Fruit fly (Drosophila melanogaster) whole organism, embryonic: ENCODE data around the gene CG15435.

Source experiments
- Bgb ChIP-seq: fragments of 200-800 bp; sonication (Bioruptor generic); IDR thresholded peaks from 2 replicates; pipeline ENCODE4 v1.3.6; 2022; ENCODE audit warnings: missing biosample characterization, missing genetic modification characterization; ENCODE audit not compliant: partially characterized antibody
- CG10209 ChIP-seq: fragments of 200-800 bp; sonication (Bioruptor generic); optimal IDR thresholded peaks from 3 replicates; lab custom pipeline; 2017; ENCODE audit warnings: missing biosample characterization, mild to moderate bottlenecking, missing genetic modification characterization, missing genetic modification reagents
- CG10959 ChIP-seq: fragments of 200-800 bp; sonication (Bioruptor generic); IDR thresholded peaks from 2 replicates; pipeline ENCODE4 v1.3.6; 2022; ENCODE audit warnings: missing biosample characterization, missing genetic modification characterization
- CG11504 ChIP-seq: fragments of 200-800 bp; sonication (Bioruptor generic); optimal IDR thresholded peaks from 3 replicates; lab custom pipeline; 2019; ENCODE audit warnings: missing biosample characterization, mild to moderate bottlenecking, missing genetic modification characterization, moderate library complexity
- CG12659 ChIP-seq: fragments of 200-800 bp; sonication (Bioruptor generic); optimal IDR thresholded peaks from 3 replicates; lab custom pipeline; 2017; ENCODE audit warnings: mild to moderate bottlenecking, missing biosample characterization, missing genetic modification reagents, missing genetic modification characterization
- CG12769 ChIP-seq: fragments of 200-800 bp; sonication (Bioruptor generic); optimal IDR thresholded peaks from 2 replicates; lab custom pipeline; 2019; ENCODE audit warnings: missing biosample characterization, mild to moderate bottlenecking, missing genetic modification characterization, moderate library complexity
- CG13123 ChIP-seq: fragments of 200-800 bp; sonication (Bioruptor generic); optimal IDR thresholded peaks from 2 replicates; lab custom pipeline; 2016; ENCODE audit warnings: missing biosample characterization, missing genetic modification characterization
- CG15011 ChIP-seq: fragments of 200-800 bp; sonication (Bioruptor generic); optimal IDR thresholded peaks from 3 replicates; lab custom pipeline; 2018; ENCODE audit warnings: missing biosample characterization, mild to moderate bottlenecking, missing genetic modification characterization
- CG15269 ChIP-seq: fragments of 200-800 bp; sonication (Bioruptor generic); optimal IDR thresholded peaks from 2 replicates; lab custom pipeline; 2018; ENCODE audit warnings: missing biosample characterization, mild to moderate bottlenecking, missing genetic modification characterization, moderate library complexity
- CG16813 ChIP-seq: fragments of 200-800 bp; sonication (Bioruptor generic); IDR thresholded peaks from 3 replicates; pipeline ENCODE4 v1.3.6; 2022; ENCODE audit warnings: missing biosample characterization, missing genetic modification characterization; ENCODE audit not compliant: partially characterized antibody
- CG17612 ChIP-seq: fragments of 200-800 bp; sonication (Bioruptor generic); IDR thresholded peaks from 2 replicates; pipeline ENCODE4 v1.3.6; 2022; ENCODE audit warnings: missing biosample characterization, missing genetic modification characterization
- CG17912 ChIP-seq: fragments of 200-800 bp; sonication (Bioruptor generic); optimal IDR thresholded peaks from 2 replicates; lab custom pipeline; 2018; ENCODE audit warnings: missing biosample characterization, mild to moderate bottlenecking, missing genetic modification characterization
- CG1832 ChIP-seq: fragments of 200-800 bp; sonication (Bioruptor generic); optimal IDR thresholded peaks from 2 replicates; lab custom pipeline; 2017; ENCODE audit warnings: missing biosample characterization, mild to moderate bottlenecking, missing genetic modification characterization, inconsistent platforms
- CG18619 ChIP-seq: fragments of 200-800 bp; sonication (Bioruptor generic); optimal IDR thresholded peaks from 3 replicates; lab custom pipeline; 2017; ENCODE audit warnings: missing biosample characterization, mild to moderate bottlenecking, missing genetic modification characterization
- CG33213 ChIP-seq: fragments of 200-800 bp; sonication (Bioruptor generic); optimal IDR thresholded peaks from 3 replicates; lab custom pipeline; 2016; ENCODE audit warnings: missing biosample characterization, missing genetic modification characterization
- CG33557 ChIP-seq: fragments of 200-800 bp; sonication (Bioruptor generic); optimal IDR thresholded peaks from 2 replicates; lab custom pipeline; 2019; ENCODE audit warnings: missing biosample characterization, mild to moderate bottlenecking, missing genetic modification characterization, moderate library complexity
- CG3847 ChIP-seq: fragments of 200-800 bp; sonication (Bioruptor generic); IDR thresholded peaks from 2 replicates; pipeline ENCODE4 v1.3.6; 2022; ENCODE audit warnings: missing biosample characterization, missing genetic modification characterization
- CG42726 ChIP-seq: fragments of 200-800 bp; sonication (Bioruptor generic); IDR thresholded peaks from 2 replicates; pipeline ENCODE4 v1.3.6; 2022; ENCODE audit warnings: missing biosample characterization, missing genetic modification characterization; ENCODE audit not compliant: partially characterized antibody
- CG6254 ChIP-seq: fragments of 200-800 bp; sonication (Bioruptor generic); optimal IDR thresholded peaks from 3 replicates; lab custom pipeline; 2017; ENCODE audit warnings: mild to moderate bottlenecking, missing biosample characterization, missing genetic modification reagents, missing genetic modification characterization
- CG9817 ChIP-seq: fragments of 200-800 bp; sonication (Bioruptor generic); optimal IDR thresholded peaks from 2 replicates; lab custom pipeline; 2018; ENCODE audit warnings: missing biosample characterization, mild to moderate bottlenecking, missing genetic modification characterization, moderate library complexity
- Dbx ChIP-seq: fragments of 200-800 bp; sonication (Bioruptor generic); IDR thresholded peaks from 3 replicates; pipeline ENCODE4 v1.3.6; 2022; ENCODE audit warnings: missing biosample characterization, missing genetic modification characterization
- Dfd ChIP-seq, 2 experiments: fragments of >200 bp; optimal IDR thresholded peaks; 2 replicates each; lab custom pipeline; 2017; ENCODE audit warnings: missing biosample characterization in 2 of 2, missing genetic modification characterization in 2 of 2
- ERR ChIP-seq: fragments of 200-800 bp; sonication (Bioruptor generic); optimal IDR thresholded peaks from 2 replicates; lab custom pipeline; 2016; ENCODE audit warnings: missing biosample characterization, missing genetic modification characterization
- HLH54F ChIP-seq: fragments of 200-800 bp; sonication (Bioruptor generic); optimal IDR thresholded peaks from 3 replicates; lab custom pipeline; 2016; ENCODE audit warnings: missing biosample characterization, missing genetic modification characterization
- Hr78 ChIP-seq, 2 experiments: fragments of 200-800 bp in 1 of 2; fragments of >200 bp in 1 of 2; sonication (Bioruptor generic) in 1 of 2; optimal IDR thresholded peaks; 2 replicates each; lab custom pipeline; 2017 to 2019; ENCODE audit warnings: missing biosample characterization in 2 of 2, missing genetic modification characterization in 2 of 2, mild to moderate bottlenecking in 1 of 2, moderate library complexity in 1 of 2
- Med ChIP-seq: fragments of 200-800 bp; sonication (Bioruptor generic); peaks from one replicate; lab custom pipeline; 2016; ENCODE audit warnings: missing biosample characterization, missing genetic modification characterization, mild to moderate bottlenecking, inconsistent platforms, moderate library complexity
- Oaz ChIP-seq: fragments of 200-800 bp; sonication (Bioruptor generic); IDR thresholded peaks from 2 replicates; pipeline ENCODE4 v1.3.6; 2022; ENCODE audit warnings: missing biosample characterization, missing genetic modification characterization
- Sox102F ChIP-seq: fragments of 200-800 bp; sonication (Bioruptor generic); optimal IDR thresholded peaks from 2 replicates; lab custom pipeline; 2018; ENCODE audit warnings: missing biosample characterization, mild to moderate bottlenecking, missing genetic modification characterization, moderate library complexity
- ato ChIP-seq: fragments of 200-800 bp; sonication (Bioruptor generic); IDR thresholded peaks from 2 replicates; pipeline ENCODE4 v1.3.6; 2022; ENCODE audit warnings: missing biosample characterization, missing genetic modification characterization; ENCODE audit not compliant: partially characterized antibody
- bigmax ChIP-seq: fragments of 200-800 bp; sonication (Bioruptor generic); optimal IDR thresholded peaks from 2 replicates; lab custom pipeline; 2018; ENCODE audit warnings: missing biosample characterization, mild to moderate bottlenecking, missing genetic modification characterization
- bsh ChIP-seq, 2 experiments: fragments of 200-800 bp; sonication (Bioruptor generic); optimal IDR thresholded peaks; 2 replicates each; lab custom pipeline; 2017 to 2018; ENCODE audit warnings: mild to moderate bottlenecking in 2 of 2, missing biosample characterization in 2 of 2, missing genetic modification characterization in 2 of 2, moderate library complexity in 1 of 2
- chn ChIP-seq: fragments of 200-800 bp; sonication (Bioruptor generic); optimal IDR thresholded peaks from 2 replicates; lab custom pipeline; 2016; ENCODE audit warnings: missing biosample characterization, missing genetic modification characterization
- crol ChIP-seq: fragments of 200-800 bp; sonication (Bioruptor generic); IDR thresholded peaks from 2 replicates; pipeline ENCODE4 v1.3.6; 2022; ENCODE audit warnings: missing biosample characterization, missing genetic modification characterization
- gfzf ChIP-seq: fragments of 200-800 bp; sonication (Bioruptor generic); optimal IDR thresholded peaks from 2 replicates; lab custom pipeline; 2016; ENCODE audit warnings: missing biosample characterization, mild to moderate bottlenecking, missing genetic modification characterization, moderate library complexity
- her ChIP-seq: fragments of 200-800 bp; sonication (Bioruptor generic); optimal IDR thresholded peaks from 2 replicates; lab custom pipeline; 2016; ENCODE audit warnings: missing biosample characterization, missing genetic modification characterization
- jing ChIP-seq: fragments of 200-800 bp; sonication (Bioruptor generic); optimal IDR thresholded peaks from 2 replicates; lab custom pipeline; 2018; ENCODE audit warnings: missing biosample characterization, mild to moderate bottlenecking, missing genetic modification characterization
- lmd ChIP-seq: fragments of 200-800 bp; sonication (Bioruptor generic); IDR thresholded peaks from 2 replicates; pipeline ENCODE4 v1.3.6; 2022; ENCODE audit warnings: missing biosample characterization, missing genetic modification characterization
- mam ChIP-seq: fragments of 200-800 bp; sonication (Bioruptor generic); optimal IDR thresholded peaks from 3 replicates; lab custom pipeline; 2016; ENCODE audit warnings: missing biosample characterization, missing genetic modification characterization
- pita ChIP-seq: fragments of 200-800 bp; sonication (Bioruptor generic); optimal IDR thresholded peaks from 2 replicates; lab custom pipeline; 2017; ENCODE audit warnings: missing biosample characterization, mild to moderate bottlenecking, missing genetic modification characterization
- pros ChIP-seq: fragments of 200-800 bp; sonication (Bioruptor generic); optimal IDR thresholded peaks from 3 replicates; lab custom pipeline; 2019; ENCODE audit warnings: missing biosample characterization, mild to moderate bottlenecking, missing genetic modification characterization, moderate library complexity
- sim ChIP-seq: fragments of 200-800 bp; sonication (Bioruptor generic); IDR thresholded peaks from 2 replicates; pipeline ENCODE4 v1.3.6; 2022; ENCODE audit warnings: missing biosample characterization, missing genetic modification characterization
- ssp ChIP-seq: fragments of 200-800 bp; sonication (Bioruptor generic); IDR thresholded peaks from 2 replicates; pipeline ENCODE4 v1.3.6; 2022; ENCODE audit warnings: missing biosample characterization, missing genetic modification characterization
- tna ChIP-seq: fragments of 200-800 bp; sonication (Bioruptor generic); IDR thresholded peaks from 2 replicates; pipeline ENCODE4 v1.3.6; 2022; ENCODE audit warnings: missing biosample characterization, missing genetic modification characterization; ENCODE audit not compliant: partially characterized antibody
- toy ChIP-seq: fragments of 200-800 bp; sonication (Bioruptor generic); IDR thresholded peaks from 2 replicates; pipeline ENCODE4 v1.3.6; 2022; ENCODE audit warnings: missing biosample characterization, missing genetic modification characterization
- twi ChIP-seq: fragments of 200-800 bp; optimal IDR thresholded peaks from 2 replicates; lab custom pipeline; 2019; ENCODE audit warnings: missing biosample characterization, mild to moderate bottlenecking, missing genetic modification characterization, moderate library complexity
- vvl ChIP-seq: fragments of 200-800 bp; sonication (Bioruptor generic); IDR thresholded peaks from 2 replicates; pipeline ENCODE4 v1.3.6; 2022; ENCODE audit warnings: missing biosample characterization, missing genetic modification characterization
- zen2 ChIP-seq: fragments of 200-800 bp; sonication (Bioruptor generic); IDR thresholded peaks from 3 replicates; pipeline ENCODE4 v1.3.6; 2022; ENCODE audit warnings: missing biosample characterization, missing genetic modification characterization; ENCODE audit not compliant: partially characterized antibody
- zf30C ChIP-seq: fragments of 200-800 bp; sonication (Bioruptor generic); optimal IDR thresholded peaks from 3 replicates; lab custom pipeline; 2018; ENCODE audit warnings: missing biosample characterization, mild to moderate bottlenecking, missing genetic modification characterization

Gene CG15435

dm6 chr2L:4417982-4418381 lies 41.5 kb upstream of the CG15435 start (continued):
- TF ChIP-seq twi (tag; lab: Kevin White, UChicago) (no peak), Hr78 (GFP tag; optimal IDR thresholded peaks at IDR 0.05; lab: Kevin White, UChicago) (no peak), mam (GFP tag; lab: Kevin White, UChicago) (no peak), Oaz (GFP tag; lab: Robert Waterston, UW) (0 out of 2 replicates have a peak, but pooled peaks have one; percentile 27), CG17612 (GFP tag; lab: Robert Waterston, UW) (peak; percentile 65; the same call in 1 of the 2 replicates)

- TF ChIP-seq pros, result no peak
- no peak for TF ChIP-seq CG33557 (GFP tag; lab: Kevin White, UChicago)
- no peak for TF ChIP-seq CG12659 (GFP tag; lab: Kevin White, UChicago)
- no peak for TF ChIP-seq CG18619 (GFP tag; lab: Kevin White, UChicago)
- TF ChIP-seq jing, result no peak
- TF ChIP-seq Sox102F (GFP tag; lab: Kevin White, UChicago), result no peak
- no peak for TF ChIP-seq CG10209 (GFP tag; lab: Kevin White, UChicago)
- peak; percentile 42; the same call in 2 of the 3 replicates for TF ChIP-seq zen2 (GFP tag; lab: Robert Waterston, UW)
- TF ChIP-seq pita, result no peak
- TF ChIP-seq vvl (GFP tag; lab: Robert Waterston, UW), result no peak
- no peak for TF ChIP-seq CG13123
- no peak for TF ChIP-seq CG11504 (tag; lab: Kevin White, UChicago)
- TF ChIP-seq sim (GFP tag; lab: Robert Waterston, UW), result no peak
- peak; percentile 21; the same call in 1 of the 2 replicates for TF ChIP-seq tna
- no peak for TF ChIP-seq zf30C
- TF ChIP-seq CG17912 (GFP tag; lab: Kevin White, UChicago), result no peak
- no peak for TF ChIP-seq chn (GFP tag; lab: Kevin White, UChicago)
- TF ChIP-seq CG3847 (GFP tag; lab: Robert Waterston, UW), result no peak
- no peak for TF ChIP-seq CG33213
- no peak for TF ChIP-seq HLH54F (GFP tag; lab: Kevin White, UChicago)
- no peak for TF ChIP-seq CG10959 (GFP tag; lab: Robert Waterston, UW)
- no peak for TF ChIP-seq her (GFP tag; lab: Kevin White, UChicago)
- no peak for TF ChIP-seq CG12769 (tag; lab: Kevin White, UChicago)
- no peak for TF ChIP-seq Med (GFP tag; lab: Kevin White, UChicago)
- no peak for TF ChIP-seq ssp (GFP tag; lab: Robert Waterston, UW)
- TF ChIP-seq crol, result peak; percentile 54; the same call in 1 of the 2 replicates
- TF ChIP-seq CG16813 (GFP tag; lab: Robert Waterston, UW), result peak; percentile 50; the same call in 2 of the 3 replicates
- TF ChIP-seq gfzf (GFP tag; lab: Kevin White, UChicago), result no peak
- TF ChIP-seq Dbx (GFP tag; lab: Robert Waterston, UW), result no peak
- no peak for TF ChIP-seq CG15269 (tag; lab: Kevin White, UChicago)
- no peak for TF ChIP-seq ERR (GFP tag; lab: Kevin White, UChicago)
- TF ChIP-seq CG1832 (GFP tag; lab: Kevin White, UChicago), result no peak
- no peak for TF ChIP-seq CG6254 (GFP tag; lab: Kevin White, UChicago)
- TF ChIP-seq CG42726 (GFP tag; lab: Robert Waterston, UW), result peak; percentile 55
- no peak for TF ChIP-seq toy (GFP tag; lab: Robert Waterston, UW)
- peak; percentile 37; the same call in 1 of the 2 replicates for TF ChIP-seq ato (GFP tag; lab: Robert Waterston, UW)
- no peak for TF ChIP-seq bigmax (GFP tag; lab: Kevin White, UChicago)
- TF ChIP-seq Bgb (GFP tag; lab: Robert Waterston, UW), result peak; percentile 76
- no peak for TF ChIP-seq CG9817 (tag; lab: Kevin White, UChicago)
- no peak for TF ChIP-seq Dfd (GFP tag; optimal IDR thresholded peaks at IDR 0.05; lab: Kevin White, UChicago)
- TF ChIP-seq lmd (GFP tag; lab: Robert Waterston, UW), result no peak
- TF ChIP-seq bsh (GFP tag; optimal IDR thresholded peaks at IDR 0.05; lab: Kevin White, UChicago), result no peak
- no peak for TF ChIP-seq CG15011
Observed at dm6 chr2L:4418819-4419218, 40.7 kb upstream of the CG15435 start.
